Fruit fly (Drosophila melanogaster) whole organism, embryonic: Measurements from ENCODE around the gene crq.
A peak's percentile ranks its signal among the peaks of the same experiment; 100 is the strongest.

Source experiments
- Ada2b ChIP-seq: fragments of 200-800 bp; sonication (Bioruptor generic); IDR thresholded peaks from 2 replicates; pipeline ENCODE4 v1.3.6; 2022; ENCODE audit warnings: missing biosample characterization, missing genetic modification characterization
- CG10565 ChIP-seq: fragments of 200-800 bp; sonication (Bioruptor generic); optimal IDR thresholded peaks from 3 replicates; lab custom pipeline; 2016; ENCODE audit warnings: missing biosample characterization, mild to moderate bottlenecking, missing genetic modification characterization
- CG11247 ChIP-seq: fragments of 200-800 bp; sonication (Bioruptor generic); IDR thresholded peaks from 2 replicates; pipeline ENCODE4 v1.3.6; 2022; ENCODE audit warnings: missing biosample characterization, missing genetic modification characterization
- CG1233 ChIP-seq: fragments of 200-800 bp; sonication (Bioruptor generic); optimal IDR thresholded peaks from 4 replicates; lab custom pipeline; 2018; ENCODE audit warnings: missing biosample characterization, mild to moderate bottlenecking, missing genetic modification characterization
- CG14667 ChIP-seq: fragments of 200-800 bp; sonication (Bioruptor generic); IDR thresholded peaks from 2 replicates; pipeline ENCODE4 v1.3.6; 2022; ENCODE audit warnings: missing biosample characterization, missing genetic modification characterization
- CG15514 ChIP-seq: fragments of 200-800 bp; sonication (Bioruptor generic); optimal IDR thresholded peaks from 3 replicates; lab custom pipeline; 2017; ENCODE audit warnings: missing biosample characterization, missing genetic modification characterization, mild to moderate bottlenecking, moderate library complexity, missing genetic modification reagents
- CG1832 ChIP-seq: fragments of 200-800 bp; sonication (Bioruptor generic); optimal IDR thresholded peaks from 2 replicates; lab custom pipeline; 2017; ENCODE audit warnings: missing biosample characterization, mild to moderate bottlenecking, missing genetic modification characterization, inconsistent platforms
- CG2678 ChIP-seq: fragments of 200-800 bp; sonication (Bioruptor generic); optimal IDR thresholded peaks from 3 replicates; lab custom pipeline; 2019; ENCODE audit warnings: missing biosample characterization, mild to moderate bottlenecking, missing genetic modification characterization, moderate library complexity
- CG31365 ChIP-seq: fragments of 200-800 bp; sonication (Bioruptor generic); optimal IDR thresholded peaks from 2 replicates; lab custom pipeline; 2018; ENCODE audit warnings: missing biosample characterization, mild to moderate bottlenecking, missing genetic modification characterization
- CG32532 ChIP-seq: fragments of 200-800 bp; sonication (Bioruptor generic); IDR thresholded peaks from 2 replicates; pipeline ENCODE4 v1.3.6; 2022; ENCODE audit warnings: missing biosample characterization, missing genetic modification characterization
- CG33557 ChIP-seq: fragments of 200-800 bp; sonication (Bioruptor generic); optimal IDR thresholded peaks from 2 replicates; lab custom pipeline; 2019; ENCODE audit warnings: missing biosample characterization, mild to moderate bottlenecking, missing genetic modification characterization, moderate library complexity
- CG4328 ChIP-seq: fragments of 200-800 bp; sonication (Bioruptor generic); optimal IDR thresholded peaks from 3 replicates; lab custom pipeline; 2017; ENCODE audit warnings: missing biosample characterization, missing genetic modification reagents, missing genetic modification characterization
- CG4424 ChIP-seq: fragments of 200-800 bp; sonication (Bioruptor generic); optimal IDR thresholded peaks from 3 replicates; lab custom pipeline; 2016; ENCODE audit warnings: missing biosample characterization, missing genetic modification characterization
- D ChIP-seq, 2 experiments: fragments of 200-800 bp in 1 of 2; fragments of >200 bp in 1 of 2; sonication (Bioruptor generic) in 1 of 2; optimal IDR thresholded peaks; 2 replicates in 1 of 2; 3 replicates in 1 of 2; lab custom pipeline; 2017; ENCODE audit warnings: mild to moderate bottlenecking in 1 of 2, missing biosample characterization in 1 of 2, missing genetic modification characterization in 1 of 2, missing genetic modification reagents in 1 of 2
- Dip3 ChIP-seq: fragments of 200-800 bp; sonication (Bioruptor generic); optimal IDR thresholded peaks from 3 replicates; lab custom pipeline; 2016; ENCODE audit warnings: missing biosample characterization, missing genetic modification characterization
- E2f2 ChIP-seq: fragments of 200-800 bp; sonication (Bioruptor generic); IDR thresholded peaks from 2 replicates; pipeline ENCODE4 v1.3.6; 2022; ENCODE audit warnings: missing biosample characterization, missing genetic modification characterization
- Hr78 ChIP-seq, 2 experiments: fragments of 200-800 bp in 1 of 2; fragments of >200 bp in 1 of 2; sonication (Bioruptor generic) in 1 of 2; optimal IDR thresholded peaks; 2 replicates each; lab custom pipeline; 2017 to 2019; ENCODE audit warnings: missing biosample characterization in 2 of 2, missing genetic modification characterization in 2 of 2, mild to moderate bottlenecking in 1 of 2, moderate library complexity in 1 of 2
- Lim3 ChIP-seq: fragments of 200-800 bp; sonication (Bioruptor generic); IDR thresholded peaks from 2 replicates; pipeline ENCODE4 v1.3.6; 2022; ENCODE audit warnings: missing biosample characterization, missing genetic modification characterization
- Med ChIP-seq: fragments of 200-800 bp; sonication (Bioruptor generic); peaks from one replicate; lab custom pipeline; 2016; ENCODE audit warnings: missing biosample characterization, missing genetic modification characterization, mild to moderate bottlenecking, inconsistent platforms, moderate library complexity
- Myb ChIP-seq: fragments of 200-800 bp; sonication (Bioruptor generic); optimal IDR thresholded peaks from 2 replicates; lab custom pipeline; 2016; ENCODE audit warnings: missing biosample characterization, missing genetic modification characterization
- NC2α ChIP-seq: fragments of 200-800 bp; sonication (Bioruptor generic); optimal IDR thresholded peaks from 2 replicates; lab custom pipeline; 2016; ENCODE audit warnings: missing biosample characterization, missing genetic modification characterization
- Opbp ChIP-seq: fragments of 200-800 bp; sonication (Bioruptor generic); IDR thresholded peaks from 3 replicates; pipeline ENCODE4 v1.3.6; 2022; ENCODE audit warnings: missing biosample characterization, missing genetic modification characterization; ENCODE audit not compliant: partially characterized antibody
- TFAM ChIP-seq: fragments of 200-800 bp; sonication (Bioruptor generic); optimal IDR thresholded peaks from 2 replicates; lab custom pipeline; 2017; ENCODE audit warnings: missing biosample characterization, missing genetic modification characterization, inconsistent platforms
- Xrp1 ChIP-seq: fragments of 200-800 bp; sonication (Bioruptor generic); IDR thresholded peaks from 2 replicates; pipeline ENCODE4 v1.3.6; 2022; ENCODE audit warnings: missing biosample characterization, missing genetic modification characterization
- abd-A ChIP-seq: fragments of 200-800 bp; sonication (Bioruptor generic); optimal IDR thresholded peaks from 3 replicates; lab custom pipeline; 2019; ENCODE audit warnings: missing biosample characterization, mild to moderate bottlenecking, missing genetic modification characterization, moderate library complexity
- bsh ChIP-seq, 2 experiments: fragments of 200-800 bp; sonication (Bioruptor generic); optimal IDR thresholded peaks; 2 replicates each; lab custom pipeline; 2017 to 2018; ENCODE audit warnings: mild to moderate bottlenecking in 2 of 2, missing biosample characterization in 2 of 2, missing genetic modification characterization in 2 of 2, moderate library complexity in 1 of 2
- caup ChIP-seq: fragments of 200-800 bp; sonication (Bioruptor generic); optimal IDR thresholded peaks from 3 replicates; lab custom pipeline; 2017; ENCODE audit warnings: missing biosample characterization, mild to moderate bottlenecking, missing genetic modification characterization, moderate library complexity; ENCODE audit not compliant: severe bottlenecking
- chm ChIP-seq: fragments of 200-800 bp; sonication (Bioruptor generic); IDR thresholded peaks from 2 replicates; pipeline ENCODE4 v1.3.6; 2022; ENCODE audit warnings: missing biosample characterization, missing genetic modification characterization
- crol ChIP-seq: fragments of 200-800 bp; sonication (Bioruptor generic); IDR thresholded peaks from 2 replicates; pipeline ENCODE4 v1.3.6; 2022; ENCODE audit warnings: missing biosample characterization, missing genetic modification characterization
- dimm ChIP-seq: fragments of 200-800 bp; sonication (Bioruptor generic); IDR thresholded peaks from 2 replicates; pipeline ENCODE4 v1.3.6; 2022; ENCODE audit warnings: missing biosample characterization, missing genetic modification characterization
- dmrt11E ChIP-seq: fragments of 200-800 bp; sonication (Bioruptor generic); optimal IDR thresholded peaks from 3 replicates; lab custom pipeline; 2018; ENCODE audit warnings: missing biosample characterization, mild to moderate bottlenecking, missing genetic modification characterization, moderate library complexity
- hkb ChIP-seq, 2 experiments: fragments of 200-800 bp in 1 of 2; fragments of >200 bp in 1 of 2; sonication (Bioruptor generic) in 1 of 2; IDR thresholded peaks in 1 of 2; optimal IDR thresholded peaks in 1 of 2; 2 replicates each; pipeline versions ENCODE4 v1.3.6 to Lab custom; 2017 to 2022; ENCODE audit warnings: missing biosample characterization in 1 of 2, missing genetic modification characterization in 1 of 2
- hth ChIP-seq: fragments of >200 bp; optimal IDR thresholded peaks from 2 replicates; lab custom pipeline; 2017; ENCODE audit warnings: inconsistent platforms
- inv ChIP-seq: fragments of 200-800 bp; sonication (Bioruptor generic); IDR thresholded peaks from 2 replicates; pipeline ENCODE4 v1.3.6; 2022; ENCODE audit warnings: missing biosample characterization, missing genetic modification characterization; ENCODE audit not compliant: partially characterized antibody
- klu ChIP-seq: fragments of 200-800 bp; sonication (Bioruptor generic); IDR thresholded peaks from 2 replicates; pipeline ENCODE4 v1.3.6; 2022; ENCODE audit warnings: missing biosample characterization, missing genetic modification characterization
- kni ChIP-seq: fragments of 200-800 bp; sonication (Bioruptor generic); optimal IDR thresholded peaks from 3 replicates; lab custom pipeline; 2017; ENCODE audit warnings: mild to moderate bottlenecking, missing biosample characterization, missing genetic modification reagents, missing genetic modification characterization
- luna ChIP-seq: fragments of 200-800 bp; sonication (Bioruptor generic); optimal IDR thresholded peaks from 2 replicates; lab custom pipeline; 2016; ENCODE audit warnings: missing biosample characterization, missing genetic modification characterization
- nau ChIP-seq: fragments of 200-800 bp; sonication (Bioruptor generic); optimal IDR thresholded peaks from 3 replicates; lab custom pipeline; 2017; ENCODE audit warnings: missing biosample characterization, mild to moderate bottlenecking, missing genetic modification characterization, missing genetic modification reagents
- nmo ChIP-seq: fragments of 200-800 bp; sonication (Bioruptor generic); optimal IDR thresholded peaks from 2 replicates; lab custom pipeline; 2018; ENCODE audit warnings: missing biosample characterization, mild to moderate bottlenecking, missing genetic modification characterization, moderate library complexity
- onecut ChIP-seq: fragments of 200-800 bp; sonication (Bioruptor generic); IDR thresholded peaks from 2 replicates; pipeline ENCODE4 v1.3.6; 2022; ENCODE audit warnings: missing biosample characterization, missing genetic modification characterization
- rib ChIP-seq: fragments of 200-800 bp; sonication (Bioruptor generic); IDR thresholded peaks from 2 replicates; pipeline ENCODE4 v1.3.6; 2022; ENCODE audit warnings: missing biosample characterization, missing genetic modification characterization
- run ChIP-seq: fragments of 200-800 bp; sonication (Bioruptor generic); optimal IDR thresholded peaks from 3 replicates; lab custom pipeline; 2018; ENCODE audit warnings: missing biosample characterization, mild to moderate bottlenecking, missing genetic modification characterization
- sd ChIP-seq: fragments of 200-800 bp; sonication (Bioruptor generic); optimal IDR thresholded peaks from 3 replicates; lab custom pipeline; 2018; ENCODE audit warnings: missing biosample characterization, mild to moderate bottlenecking, missing genetic modification characterization, moderate library complexity
- sens ChIP-seq: fragments of 200-800 bp; sonication (Bioruptor generic); peaks from one replicate; lab custom pipeline; 2016; ENCODE audit warnings: missing biosample characterization, missing genetic modification characterization
- sens-2 ChIP-seq: fragments of 200-800 bp; sonication (Bioruptor generic); IDR thresholded peaks from 2 replicates; pipeline ENCODE4 v1.3.6; 2022; ENCODE audit warnings: missing biosample characterization, missing genetic modification characterization
- tna ChIP-seq: fragments of 200-800 bp; sonication (Bioruptor generic); IDR thresholded peaks from 2 replicates; pipeline ENCODE4 v1.3.6; 2022; ENCODE audit warnings: missing biosample characterization, missing genetic modification characterization; ENCODE audit not compliant: partially characterized antibody
- ttk ChIP-seq: fragments of 200-800 bp; sonication (Bioruptor generic); IDR thresholded peaks from 2 replicates; pipeline ENCODE4 v2.1.2; 2022; ENCODE audit warnings: missing biosample characterization, missing genetic modification characterization
- vvl ChIP-seq: fragments of 200-800 bp; sonication (Bioruptor generic); IDR thresholded peaks from 2 replicates; pipeline ENCODE4 v1.3.6; 2022; ENCODE audit warnings: missing biosample characterization, missing genetic modification characterization
- yki ChIP-seq: fragments of >200 bp; optimal IDR thresholded peaks from 3 replicates; lab custom pipeline; 2018

The crq gene

dm6 chr2L:439339-439738 is 13.5 kb downstream of the crq start (continued):
- TF ChIP-seq Xrp1, result peak; percentile 63
- TF ChIP-seq CG1832 (GFP tag; lab: Kevin White, UChicago), result no peak
- TF ChIP-seq Med (GFP tag; lab: Kevin White, UChicago), result peak; percentile 46
- TF ChIP-seq tna (GFP tag; lab: Robert Waterston, UW), result no peak
- TF ChIP-seq bsh (GFP tag; optimal IDR thresholded peaks at IDR 0.05; lab: Kevin White, UChicago), result peak; percentile 34 to 65
- TF ChIP-seq CG4424 (GFP tag; lab: Kevin White, UChicago), result peak; percentile 8

dm6 chr2L:437498-437897 is 15.3 kb downstream of the crq start:
- TF ChIP-seq CG11247 (0 out of 2 replicates have a peak, but pooled peaks have one; percentile 8), CG31365 (tag; lab: Kevin White, UChicago) (no peak), Dip3 (GFP tag; lab: Kevin White, UChicago) (no peak), sens-2 (GFP tag; lab: Robert Waterston, UW) (no peak), hth (lab: Kevin White, UChicago) (no peak), ttk (GFP tag; lab: Robert Waterston, UW) (no peak), CG4328 (GFP tag; lab: Kevin White, UChicago) (no peak), CG14667 (GFP tag; lab: Robert Waterston, UW) (no peak), sd (tag; lab: Kevin White, UChicago) (peak; percentile 41), Myb (GFP tag; lab: Kevin White, UChicago) (no peak), CG1233 (no peak), Ada2b (no peak), caup (no peak), vvl (GFP tag; lab: Robert Waterston, UW) (peak; percentile 80), E2f2 (GFP tag; lab: Robert Waterston, UW) (no peak), CG2678 (tag; lab: Kevin White, UChicago) (no peak), klu (no peak), Lim3 (GFP tag; lab: Robert Waterston, UW) (no peak), nmo (GFP tag; lab: Kevin White, UChicago) (no peak), onecut (GFP tag; lab: Robert Waterston, UW) (0 out of 2 replicates have a peak, but pooled peaks have one; percentile 29), Opbp (GFP tag; lab: Robert Waterston, UW) (no peak), hkb (optimal IDR thresholded peaks at IDR 0.05; lab: Kevin White, UChicago) (peak; percentile 27), hkb (GFP tag; IDR thresholded peaks at IDR 0.05; lab: Robert Waterston, UW) (no peak), dmrt11E (tag; lab: Kevin White, UChicago) (no peak), abd-A (tag; lab: Kevin White, UChicago) (peak; percentile 41), CG32532 (GFP tag; lab: Robert Waterston, UW) (no peak), CG15514 (GFP tag; lab: Kevin White, UChicago) (no peak), run (tag; lab: Kevin White, UChicago) (no peak), NC2α (GFP tag; lab: Kevin White, UChicago) (no peak), nau (GFP tag; lab: Kevin White, UChicago) (no peak), chm (GFP tag; lab: Robert Waterston, UW) (no peak), inv (GFP tag; lab: Robert Waterston, UW) (no peak), luna (GFP tag; lab: Kevin White, UChicago) (no peak), CG10565 (GFP tag; lab: Kevin White, UChicago) (no peak), rib (GFP tag; lab: Robert Waterston, UW) (no peak), TFAM (GFP tag; lab: Kevin White, UChicago) (no peak), CG33557 (GFP tag; lab: Kevin White, UChicago) (no peak), yki (lab: Kevin White, UChicago) (no peak), dimm (GFP tag; lab: Robert Waterston, UW) (no peak), Hr78 (GFP tag; optimal IDR thresholded peaks at IDR 0.05; lab: Kevin White, UChicago) (no peak), D (optimal IDR thresholded peaks at IDR 0.05; lab: Kevin White, UChicago) (no peak), D (GFP tag; optimal IDR thresholded peaks at IDR 0.05; lab: Kevin White, UChicago) (no peak), sens (GFP tag; lab: Kevin White, UChicago) (peak; percentile 40), kni (GFP tag; lab: Kevin White, UChicago) (peak; percentile 4), crol (GFP tag; lab: Robert Waterston, UW) (no peak)
